Worm (Caenorhabditis elegans) whole organism, early embryonic: ENCODE data around the gene cyp-33B1.

Source experiments
- B0310.2 ChIP-seq: sonication (generic microtip); optimal IDR thresholded peaks from 2 replicates; lab custom pipeline; 2016; ENCODE audit warnings: mild to moderate bottlenecking, missing genetic modification characterization, missing compliant biosample characterization
- F13C5.2 ChIP-seq: sonication (generic microtip); optimal IDR thresholded peaks from 2 replicates; lab custom pipeline; 2017; ENCODE audit warnings: mild to moderate bottlenecking, missing genetic modification characterization, inconsistent platforms, missing compliant biosample characterization
- aly-1 ChIP-seq: sonication (generic microtip); optimal IDR thresholded peaks from 2 replicates; lab custom pipeline; 2016; ENCODE audit warnings: missing genetic modification characterization, missing compliant biosample characterization
- ama-1 ChIP-seq: fragments of 150-350 bp; optimal IDR thresholded peaks from 2 replicates; lab custom pipeline; 2014
- ceh-13 ChIP-seq: fragments of 200-800 bp; sonication (Bioruptor generic); optimal IDR thresholded peaks from 2 replicates; lab custom pipeline; 2018; ENCODE audit warnings: mild to moderate bottlenecking, missing genetic modification characterization, missing compliant biosample characterization
- ceh-36 ChIP-seq: sonication (generic microtip); optimal IDR thresholded peaks from 2 replicates; lab custom pipeline; 2016; ENCODE audit warnings: missing genetic modification characterization, inconsistent platforms, missing compliant biosample characterization
- ets-7 ChIP-seq: sonication (generic microtip); optimal IDR thresholded peaks from 2 replicates; lab custom pipeline; 2016; ENCODE audit warnings: missing genotype, missing genetic modification characterization, missing compliant biosample characterization
- flt-1 ChIP-seq: fragments of 200-800 bp; sonication (Bioruptor generic); IDR thresholded peaks from 2 replicates; pipeline ENCODE4 v1.3.6; 2022; ENCODE audit warnings: missing genetic modification characterization, missing compliant biosample characterization
- hmbx-1 ChIP-seq: sonication (generic microtip); optimal IDR thresholded peaks from 2 replicates; lab custom pipeline; 2016; ENCODE audit warnings: mild to moderate bottlenecking, missing genetic modification characterization, missing compliant biosample characterization
- hmg-4 ChIP-seq: fragments of 200-800 bp; sonication (Bioruptor generic); optimal IDR thresholded peaks from 2 replicates; lab custom pipeline; 2018; ENCODE audit warnings: mild to moderate bottlenecking, missing genetic modification characterization, missing compliant biosample characterization
- hnd-1 ChIP-seq: sonication (generic microtip); optimal IDR thresholded peaks from 2 replicates; lab custom pipeline; 2016; ENCODE audit warnings: missing genetic modification characterization, missing compliant biosample characterization
- pes-1 ChIP-seq: fragments of 200-800 bp; sonication (Bioruptor generic); IDR thresholded peaks from 2 replicates; pipeline ENCODE4 v1.3.6; 2022; ENCODE audit warnings: missing genetic modification reagents, missing genetic modification characterization, missing compliant biosample characterization
- scrt-1 ChIP-seq: fragments of 200-800 bp; sonication (Bioruptor generic); IDR thresholded peaks from 2 replicates; pipeline ENCODE4 v1.3.6; 2022; ENCODE audit warnings: missing genetic modification characterization, missing compliant biosample characterization
- sea-1 ChIP-seq: fragments of 200-800 bp; sonication (Bioruptor generic); conservative IDR thresholded peaks from 2 replicates; pipeline ENCODE4 v1.3.6; 2022; ENCODE audit warnings: missing genetic modification characterization, missing compliant biosample characterization
- tbx-11 ChIP-seq: fragments of 200-800 bp; sonication (Bioruptor generic); IDR thresholded peaks from 2 replicates; pipeline ENCODE4 v1.3.6; 2022; ENCODE audit warnings: missing genetic modification characterization, missing compliant biosample characterization
- tbx-37 ChIP-seq: fragments of 200-800 bp; sonication (Bioruptor generic); conservative IDR thresholded peaks from 2 replicates; pipeline ENCODE4 v1.3.6; 2022; ENCODE audit warnings: missing genetic modification reagents, missing genetic modification characterization, missing compliant biosample characterization
- tra-4 ChIP-seq: sonication (generic microtip); optimal IDR thresholded peaks from 2 replicates; lab custom pipeline; 2017; ENCODE audit warnings: missing genetic modification characterization, missing compliant biosample characterization

Gene cyp-33B1

DNA sequence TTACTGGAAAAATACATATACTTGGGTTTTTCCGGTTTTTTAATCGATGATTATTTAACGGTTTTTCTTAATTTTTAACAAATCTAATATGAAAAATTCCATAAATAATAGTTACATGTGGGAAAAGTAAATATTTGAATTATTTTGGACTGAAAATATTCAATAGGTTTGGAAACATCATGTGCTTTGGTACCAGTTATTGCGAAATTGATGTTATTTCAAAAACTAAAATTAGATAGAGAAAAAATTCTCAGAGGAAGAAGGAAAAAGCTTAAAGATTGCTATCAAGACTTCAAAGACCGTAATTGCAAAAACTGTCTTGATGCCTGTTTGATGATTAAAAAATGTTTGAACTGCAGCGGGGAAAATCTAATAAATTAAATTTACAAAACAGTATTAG lies 23.9 kb downstream of the cyp-33B1 start:
- TF ChIP-seq aly-1 (no peak), ets-7 (tag; lab: Kevin White, UChicago) (no peak), tbx-37 (GFP tag; lab: Robert Waterston, UW) (no peak), F13C5.2 (tag; lab: Kevin White, UChicago) (no peak), pes-1 (no peak), hmbx-1 (tag; lab: Kevin White, UChicago) (no peak), hmg-4 (GFP tag; lab: Kevin White, UChicago) (no peak), tra-4 (tag; lab: Kevin White, UChicago) (no peak), ceh-13 (GFP tag; lab: Kevin White, UChicago) (no peak), B0310.2 (tag; lab: Kevin White, UChicago) (no peak), sea-1 (GFP tag; lab: Robert Waterston, UW) (no peak), ama-1 (lab: Kevin White, UChicago) (no peak), tbx-11 (no peak)

DNA sequence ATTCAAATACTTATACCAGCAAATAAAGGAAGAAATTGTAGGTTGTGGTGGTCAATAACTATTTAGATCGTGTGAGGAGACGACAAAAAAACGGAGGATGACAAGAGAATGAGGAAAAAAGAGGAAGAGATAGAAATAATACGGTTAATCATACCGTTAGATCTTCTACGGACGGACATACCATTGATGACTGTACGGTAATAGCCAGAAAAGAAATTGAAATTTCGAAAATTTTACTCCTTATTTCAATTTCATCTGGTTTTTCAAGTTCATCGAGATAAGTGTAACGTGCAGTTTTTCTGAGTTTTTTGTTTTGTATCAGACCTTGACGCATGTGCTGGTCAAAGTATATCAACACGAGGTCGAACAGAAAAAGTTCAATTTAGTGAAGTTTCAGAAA lies 24.8 kb downstream of the cyp-33B1 start:
- no peak for TF ChIP-seq aly-1
- TF ChIP-seq hmbx-1 (tag; lab: Kevin White, UChicago): no peak
- no peak for TF ChIP-seq flt-1
- TF ChIP-seq ama-1 (lab: Kevin White, UChicago): no peak
- no peak for TF ChIP-seq ceh-36 (tag; lab: Kevin White, UChicago)
- TF ChIP-seq scrt-1 (GFP tag; lab: Robert Waterston, UW): no peak
- no peak for TF ChIP-seq pes-1
- no peak for TF ChIP-seq ets-7 (tag; lab: Kevin White, UChicago)
- no peak for TF ChIP-seq ceh-13 (GFP tag; lab: Kevin White, UChicago)
- TF ChIP-seq hmg-4 (GFP tag; lab: Kevin White, UChicago): no peak
- no peak for TF ChIP-seq tra-4 (tag; lab: Kevin White, UChicago)

DNA sequence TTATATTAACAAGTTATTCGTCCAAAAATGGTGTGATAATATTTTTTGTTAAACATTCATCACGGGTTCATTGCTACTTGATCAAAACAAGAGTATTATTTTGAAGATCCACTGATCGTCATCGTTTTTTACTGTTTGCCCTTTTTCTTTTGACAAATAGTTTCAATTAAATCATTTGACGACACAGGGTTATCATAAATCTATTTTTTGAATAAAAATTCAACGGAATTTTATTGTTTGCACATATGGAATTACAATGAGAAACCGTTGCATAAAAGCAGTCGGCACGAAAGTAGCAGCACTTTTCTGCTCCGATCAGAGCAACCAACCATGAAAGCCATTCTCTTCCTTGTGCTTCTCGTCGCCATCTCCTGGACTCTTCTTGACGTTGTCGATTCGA lies 26.5 kb downstream of the cyp-33B1 start, which contains the start of gene fip-2:
TSS of gene fip-2 (plus strand) at position 301 of the 400 bp plus-strand sequence.
- TF ChIP-seq sea-1 (GFP tag; lab: Robert Waterston, UW) (no peak), scrt-1 (GFP tag; lab: Robert Waterston, UW) (no peak), hnd-1 (tag; lab: Kevin White, UChicago) (no peak), flt-1 (no peak), ceh-13 (GFP tag; lab: Kevin White, UChicago) (no peak), aly-1 (no peak), F13C5.2 (tag; lab: Kevin White, UChicago) (no peak), ets-7 (tag; lab: Kevin White, UChicago) (no peak), tbx-11 (no peak), hmbx-1 (tag; lab: Kevin White, UChicago) (no peak), tra-4 (tag; lab: Kevin White, UChicago) (no peak)

DNA sequence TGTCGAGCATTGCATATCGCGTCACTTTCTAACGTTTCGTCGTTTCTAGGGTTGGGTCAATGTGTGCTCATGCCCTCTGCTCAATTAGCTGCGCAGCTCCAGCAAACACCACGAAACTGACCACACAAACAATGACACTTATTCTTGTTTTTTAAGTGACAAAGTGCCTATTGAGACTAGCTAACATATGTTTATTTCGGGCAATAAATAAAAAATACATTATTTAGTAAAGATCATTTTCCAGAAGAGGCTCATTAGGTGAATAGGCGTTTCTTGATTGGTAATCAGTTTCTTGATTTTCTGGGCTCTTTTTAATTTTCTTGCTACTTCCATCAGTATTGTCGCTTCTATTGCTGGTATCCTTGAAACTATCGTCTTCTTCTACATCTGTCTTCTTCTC lies 28.6 kb downstream of the cyp-33B1 start, which contains the start of gene T27E4.5:
TSS of gene T27E4.5 (minus strand) at position 101 of the 400 bp plus-strand sequence.
- TF ChIP-seq flt-1: no peak

DNA sequence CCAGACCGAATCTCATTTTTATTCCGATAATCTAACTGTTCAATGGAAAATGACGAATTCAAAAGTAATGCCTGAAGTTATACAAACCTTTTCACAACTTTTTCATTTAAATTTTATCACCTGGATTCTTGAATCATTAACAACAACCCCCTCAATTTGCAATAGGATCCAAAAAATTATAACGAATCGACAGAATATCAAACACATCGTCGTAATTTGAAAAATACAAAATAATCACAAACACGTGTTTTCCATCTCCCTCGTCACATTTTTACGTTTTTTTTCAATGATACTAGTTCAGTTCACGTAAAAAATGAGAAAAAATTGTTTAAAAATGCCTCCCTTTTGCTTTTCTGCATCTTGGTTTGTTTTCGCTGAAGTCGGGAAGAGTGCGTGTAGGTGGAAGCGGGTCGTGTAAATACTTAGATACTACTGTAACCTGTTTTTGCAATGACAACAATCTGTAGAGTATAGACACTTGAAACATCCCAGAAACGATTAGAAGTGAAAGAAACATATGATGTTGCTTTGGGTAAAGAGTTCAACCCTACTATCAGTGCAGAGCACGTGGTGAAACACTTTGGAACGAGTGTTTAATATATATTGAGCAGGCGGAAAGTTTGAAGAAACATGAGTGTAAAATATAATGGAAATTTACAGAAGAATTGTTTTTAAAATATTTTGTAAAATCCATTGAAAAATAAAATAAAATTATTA lies 32.4 kb downstream of the cyp-33B1 start, which contains the start of gene oac-50:
TSS of gene oac-50 (minus strand) at position 219 of the 717 bp plus-strand sequence.
- TF ChIP-seq F13C5.2 (tag; lab: Kevin White, UChicago) (no peak), aly-1 (no peak), pes-1 (no peak), ama-1 (lab: Kevin White, UChicago) (no peak), ceh-36 (tag; lab: Kevin White, UChicago) (no peak), tbx-37 (GFP tag; lab: Robert Waterston, UW) (no peak), tbx-11 (no peak), sea-1 (GFP tag; lab: Robert Waterston, UW) (no peak), hmbx-1 (tag; lab: Kevin White, UChicago) (no peak), tra-4 (tag; lab: Kevin White, UChicago) (no peak), scrt-1 (GFP tag; lab: Robert Waterston, UW) (no peak), ets-7 (tag; lab: Kevin White, UChicago) (no peak), B0310.2 (tag; lab: Kevin White, UChicago) (no peak), ceh-13 (GFP tag; lab: Kevin White, UChicago) (no peak), hnd-1 (tag; lab: Kevin White, UChicago) (no peak), flt-1 (no peak), hmg-4 (GFP tag; lab: Kevin White, UChicago) (no peak)

DNA sequence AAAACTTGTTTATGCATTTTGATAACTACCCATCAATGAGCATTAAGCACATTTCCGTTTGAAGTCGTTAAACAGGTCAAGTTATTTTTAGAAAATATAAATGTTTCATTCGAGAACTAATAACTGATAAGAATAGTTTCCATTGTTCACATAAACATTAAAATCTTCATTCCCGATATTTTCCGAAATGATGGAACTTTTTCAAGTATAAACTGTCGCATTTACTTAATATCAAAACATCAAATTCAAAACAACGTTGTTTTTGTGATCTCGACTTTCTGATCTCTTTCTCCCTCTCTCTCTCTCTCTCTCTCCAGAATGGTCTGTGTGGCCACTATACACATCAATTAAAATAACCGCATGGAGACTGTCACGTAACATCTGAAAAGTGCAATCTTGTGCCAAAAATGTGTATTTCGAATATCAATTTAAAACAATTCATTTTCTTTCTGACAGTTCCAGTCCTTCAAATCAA lies 33.3 kb downstream of the cyp-33B1 start:
- no peak for TF ChIP-seq scrt-1 (GFP tag; lab: Robert Waterston, UW)
- TF ChIP-seq tbx-11: no peak
- no peak for TF ChIP-seq tbx-37 (GFP tag; lab: Robert Waterston, UW)
- TF ChIP-seq ama-1 (lab: Kevin White, UChicago): no peak
- TF ChIP-seq tra-4 (tag; lab: Kevin White, UChicago): no peak
- TF ChIP-seq B0310.2 (tag; lab: Kevin White, UChicago): no peak

DNA sequence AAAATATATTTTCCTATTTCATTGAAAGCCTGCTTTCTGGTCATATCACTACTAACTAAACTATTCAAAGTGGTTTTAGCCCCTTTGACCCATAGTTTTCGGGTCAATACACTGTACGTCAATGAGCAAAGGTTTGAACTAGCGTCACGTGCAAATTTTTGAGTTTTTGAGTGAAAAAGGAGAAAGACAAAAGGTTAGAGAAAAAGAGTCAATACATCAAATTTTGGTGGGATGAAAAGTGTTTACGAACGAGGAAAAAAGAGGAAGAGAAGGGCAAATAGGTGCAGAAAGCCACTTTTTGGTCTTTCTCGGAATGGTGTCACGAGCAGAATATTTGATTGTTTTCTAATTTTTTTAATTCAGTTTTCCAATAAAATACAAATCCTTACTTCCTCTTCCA lies 34.7 kb downstream of the cyp-33B1 start:
- TF ChIP-seq ceh-36 (tag; lab: Kevin White, UChicago) (no peak), F13C5.2 (tag; lab: Kevin White, UChicago) (no peak), flt-1 (no peak), hnd-1 (tag; lab: Kevin White, UChicago) (no peak), ama-1 (lab: Kevin White, UChicago) (no peak), tbx-37 (GFP tag; lab: Robert Waterston, UW) (no peak), sea-1 (GFP tag; lab: Robert Waterston, UW) (no peak), ets-7 (tag; lab: Kevin White, UChicago) (no peak), ceh-13 (GFP tag; lab: Kevin White, UChicago) (no peak)
